Worm (Caenorhabditis elegans) whole organism, L4 larva: ENCODE measurements around the gene clec-175.

ENCODE experiments used
- T20F7.1 ChIP-seq: fragments of 200-800 bp; sonication (Bioruptor generic); optimal IDR thresholded peaks from 2 replicates; lab custom pipeline; 2018; ENCODE audit warnings: mild to moderate bottlenecking, missing genetic modification characterization, missing compliant biosample characterization
- hlh-30 ChIP-seq: sonication (generic microtip); optimal IDR thresholded peaks from 2 replicates; lab custom pipeline; 2017; ENCODE audit warnings: antibody characterized with exemption, mild to moderate bottlenecking, missing genetic modification characterization, missing compliant biosample characterization; ENCODE audit not compliant: insufficient read depth
- nhr-76 ChIP-seq: fragments of 150-350 bp; optimal IDR thresholded peaks from 2 replicates; lab custom pipeline; 2014; ENCODE audit warnings: missing biosample characterization, missing genetic modification characterization

DNA sequence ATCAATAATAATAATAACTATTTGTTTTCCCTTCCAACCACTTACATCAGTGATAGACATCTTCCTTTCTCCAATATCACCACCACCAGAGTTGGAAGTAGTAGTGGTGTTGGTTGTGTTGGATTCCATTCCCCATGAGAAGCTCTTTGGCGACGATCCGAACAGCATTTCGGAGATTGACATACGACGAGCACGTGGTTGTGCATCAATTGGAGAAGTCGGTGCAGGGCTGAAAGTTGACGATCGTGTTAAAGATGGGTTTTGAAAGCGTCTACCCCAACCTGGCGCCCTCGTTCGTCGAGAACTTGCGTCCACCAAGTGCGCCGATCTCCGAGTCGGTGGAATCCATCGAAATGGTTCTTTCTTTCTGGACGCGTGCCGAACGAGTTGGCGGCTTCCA lies 46.9 kb downstream of the clec-175 start:
- no peak for TF ChIP-seq T20F7.1 (GFP tag; lab: Kevin White, UChicago)
- TF ChIP-seq nhr-76 (tag; lab: Kevin White, UChicago), result no peak
- TF ChIP-seq hlh-30, result no peak
